Worm (Caenorhabditis elegans): ENCODE measurements around the gene Y70C5A.2.

DNA sequence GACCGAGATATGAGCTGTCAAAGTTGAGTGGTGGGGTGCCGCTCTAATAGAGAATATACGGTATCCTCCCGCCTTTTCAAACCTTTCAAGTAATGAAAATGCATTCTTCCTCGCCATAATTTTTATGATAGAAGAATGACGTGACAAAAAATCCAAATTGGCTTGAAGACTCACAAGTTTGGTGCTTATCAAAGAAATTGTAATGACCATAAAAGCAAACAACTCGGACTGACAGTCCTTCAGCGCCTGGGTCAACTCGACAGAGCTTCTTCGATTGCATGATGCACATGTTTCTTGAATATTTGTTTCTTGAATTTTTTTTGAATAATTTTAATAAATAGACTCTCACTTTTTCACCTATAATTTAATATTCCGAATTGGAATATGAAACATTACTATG lies 17.5 kb downstream of the Y70C5A.2 start:
- TF ChIP-seq skn-1 (tag; optimal IDR thresholded peaks at IDR 0.05) (no peak), egl-27 (tag; optimal IDR thresholded peaks at IDR 0.05) (no peak), unc-62 (GFP tag; optimal IDR thresholded peaks at IDR 0.05) (no peak), aly-2 (tag; optimal IDR thresholded peaks at IDR 0.05) (no peak), nhr-11 (tag; optimal IDR thresholded peaks at IDR 0.05) (no peak), ztf-11 (tag; optimal IDR thresholded peaks at IDR 0.05) (no peak), sem-4 (tag; optimal IDR thresholded peaks at IDR 0.05) (no peak), nhr-10 (tag; optimal IDR thresholded peaks at IDR 0.05) (no peak), dmd-4 (tag; optimal IDR thresholded peaks at IDR 0.05) (no peak)

All from whole organism, L2 larva.